Worm (Caenorhabditis elegans): ENCODE results near the gene nol-9.

nol-9 gene

ce11 chrIV:13422200-13422599, at the start of gene nol-9:
Gene nol-9 (plus strand): TSS chrIV:13422500.
- TF ChIP-seq fkh-4 (tag; optimal IDR thresholded peaks at IDR 0.05; ENCODE audit: borderline replicate concordance): no peak
- TF ChIP-seq nhr-85 (tag): no peak
- no peak for TF ChIP-seq dpl-1 (GFP tag; optimal IDR thresholded peaks at IDR 0.05)
- no peak for TF ChIP-seq unc-130 (tag; optimal IDR thresholded peaks at IDR 0.05)
- TF ChIP-seq tbx-2 (tag; optimal IDR thresholded peaks at IDR 0.05): no peak
- no peak for TF ChIP-seq C16A3.4 (tag; optimal IDR thresholded peaks at IDR 0.05)
- TF ChIP-seq snu-23 (GFP tag; optimal IDR thresholded peaks at IDR 0.05): no peak
- no peak for TF ChIP-seq nhr-84 (tag; optimal IDR thresholded peaks at IDR 0.05)
- TF ChIP-seq dsc-1 (tag; optimal IDR thresholded peaks at IDR 0.05): no peak
- no peak for TF ChIP-seq ama-1 (optimal IDR thresholded peaks at IDR 0.05)
- no peak for TF ChIP-seq grh-1 (GFP tag; IDR thresholded peaks at IDR 0.05)
- no peak for TF ChIP-seq Y116A8C.19 (tag; optimal IDR thresholded peaks at IDR 0.05; ENCODE audit: borderline replicate concordance)
- no peak for TF ChIP-seq hlh-4 (tag; optimal IDR thresholded peaks at IDR 0.05)
- no peak for TF ChIP-seq ceh-63 (GFP tag; optimal IDR thresholded peaks at IDR 0.05)
- TF ChIP-seq lin-15B (tag; optimal IDR thresholded peaks at IDR 0.05): no peak
- TF ChIP-seq egl-27 (tag; optimal IDR thresholded peaks at IDR 0.05): no peak
- no peak for TF ChIP-seq ceh-8 (GFP tag; optimal IDR thresholded peaks at IDR 0.05)
- TF ChIP-seq nhr-90 (tag; optimal IDR thresholded peaks at IDR 0.05; ENCODE audit: poor library complexity): no peak

- no peak for TF ChIP-seq ztf-4 (tag; optimal IDR thresholded peaks at IDR 0.05)
These were observed 47.4 kb upstream of the nol-9 start for ce11 chrIV:13374918-13375317.

- TF ChIP-seq ces-1 (GFP tag; optimal IDR thresholded peaks at IDR 0.05) (no peak), elt-3 (tag; optimal IDR thresholded peaks at IDR 0.05) (no peak), nhr-28 (tag; optimal IDR thresholded peaks at IDR 0.05) (no peak), nhr-12 (tag; optimal IDR thresholded peaks at IDR 0.05) (no peak), zag-1 (tag; optimal IDR thresholded peaks at IDR 0.05) (no peak), ama-1 (optimal IDR thresholded peaks at IDR 0.05) (no peak), alr-1 (tag; optimal IDR thresholded peaks at IDR 0.05; ENCODE audit: borderline replicate concordance) (no peak), vab-15 (tag; optimal IDR thresholded peaks at IDR 0.05) (no peak), nhr-11 (tag; optimal IDR thresholded peaks at IDR 0.05) (no peak), lin-14 (GFP tag; optimal IDR thresholded peaks at IDR 0.05) (no peak), nhr-47 (tag; optimal IDR thresholded peaks at IDR 0.05) (no peak), nhr-20 (tag; optimal IDR thresholded peaks at IDR 0.05) (no peak), egl-13 (tag; optimal IDR thresholded peaks at IDR 0.05) (no peak), grh-1 (GFP tag; IDR thresholded peaks at IDR 0.05) (no peak)
These were observed 44.6 kb upstream of the nol-9 start, which contains the start of gene mau-8 for ce11 chrIV:13377716-13378115. Gene mau-8 (plus strand): TSS chrIV:13378016.

ce11 chrIV:13380506-13380905, 41.8 kb upstream of the nol-9 start:
- TF ChIP-seq egl-13 (tag; optimal IDR thresholded peaks at IDR 0.05) (no peak), efl-1 (optimal IDR thresholded peaks at IDR 0.05) (no peak), efl-1 (GFP tag; optimal IDR thresholded peaks at IDR 0.05 in 1 of 2) (peak in 1 of 2 experiments; percentile 58)

- TF ChIP-seq mdl-1 (tag; optimal IDR thresholded peaks at IDR 0.05) (no peak), fos-1 (tag; optimal IDR thresholded peaks at IDR 0.05) (no peak), nhr-20 (tag; optimal IDR thresholded peaks at IDR 0.05) (no peak), pax-3 (tag; optimal IDR thresholded peaks at IDR 0.05) (no peak), Y116A8C.19 (tag; optimal IDR thresholded peaks at IDR 0.05; ENCODE audit: borderline replicate concordance) (no peak), ceh-8 (GFP tag; optimal IDR thresholded peaks at IDR 0.05) (no peak), alr-1 (tag; optimal IDR thresholded peaks at IDR 0.05; ENCODE audit: borderline replicate concordance) (no peak)
These were observed 40.5 kb upstream of the nol-9 start, which contains the start of gene emc-3 for ce11 chrIV:13381823-13382222. Gene emc-3 (minus strand): TSS chrIV:13381923.
